Worm (Caenorhabditis elegans): ENCODE data around the gene C31E10.6.

DNA sequence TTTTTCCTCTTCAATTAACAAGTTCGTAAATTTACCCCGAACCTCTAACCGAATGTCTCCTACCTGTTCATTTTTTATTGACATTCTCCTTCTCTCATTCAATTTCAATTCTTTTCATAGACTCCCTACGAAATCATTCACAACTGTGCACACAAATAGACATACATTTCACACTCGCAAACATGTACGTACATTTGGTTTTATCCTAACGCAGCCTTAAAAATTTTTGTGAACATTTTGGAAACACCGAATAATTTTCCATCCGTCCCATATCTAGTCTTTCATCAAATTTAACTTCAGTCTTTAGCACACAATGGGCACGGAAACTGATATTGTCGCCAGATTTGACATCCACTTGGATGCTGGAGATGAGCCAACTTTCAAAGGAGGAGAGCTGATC lies 37.4 kb downstream of the C31E10.6 start, which contains the start of gene arrd-25:
- TF ChIP-seq ceh-16 (tag; optimal IDR thresholded peaks at IDR 0.05) (no peak), ztf-11 (tag; optimal IDR thresholded peaks at IDR 0.05) (no peak), ztf-4 (tag; optimal IDR thresholded peaks at IDR 0.05) (no peak), mab-5 (tag; optimal IDR thresholded peaks at IDR 0.05) (no peak), unc-39 (tag; optimal IDR thresholded peaks at IDR 0.05) (no peak), nhr-77 (tag; optimal IDR thresholded peaks at IDR 0.05) (no peak), elt-1 (tag; optimal IDR thresholded peaks at IDR 0.05) (no peak), snpc-4 (tag; optimal IDR thresholded peaks at IDR 0.05) (no peak), nhr-10 (tag; optimal IDR thresholded peaks at IDR 0.05) (no peak), skn-1 (tag; optimal IDR thresholded peaks at IDR 0.05) (no peak), dmd-4 (tag; optimal IDR thresholded peaks at IDR 0.05) (no peak), nhr-11 (tag; optimal IDR thresholded peaks at IDR 0.05) (no peak), nhr-237 (tag; optimal IDR thresholded peaks at IDR 0.05) (no peak), unc-62 (GFP tag; optimal IDR thresholded peaks at IDR 0.05) (no peak)
